Worm (Caenorhabditis elegans) whole organism, late embryonic: ENCODE results near the gene F01D5.7.
"Not testable (repeated sequence)": the region's sequence is repeated elsewhere in the genome, so short reads cannot be mapped to it uniquely, and the experiment has no call there.

Experiments
- C38D4.7 ChIP-seq: fragments of 200-800 bp; sonication (Bioruptor generic); optimal IDR thresholded peaks from 2 replicates; lab custom pipeline; 2018; ENCODE audit warnings: mild to moderate bottlenecking, missing genetic modification characterization, moderate library complexity, missing compliant biosample characterization
- K02D7.2 ChIP-seq: sonication (generic microtip); optimal IDR thresholded peaks from 2 replicates; lab custom pipeline; 2017; ENCODE audit warnings: mild to moderate bottlenecking, missing genetic modification characterization, missing compliant biosample characterization
- T23F11.4 ChIP-seq: fragments of 200-800 bp; sonication (Bioruptor generic); optimal IDR thresholded peaks from 2 replicates; lab custom pipeline; 2018; ENCODE audit warnings: mild to moderate bottlenecking, missing genetic modification characterization, missing compliant biosample characterization
- ahr-1 ChIP-seq: sonication (generic microtip); optimal IDR thresholded peaks from 2 replicates; lab custom pipeline; 2016; ENCODE audit warnings: missing genetic modification characterization, missing compliant biosample characterization
- ama-1 ChIP-seq: fragments of 150-350 bp; optimal IDR thresholded peaks from 2 replicates; lab custom pipeline; 2014
- ceh-14 ChIP-seq: sonication (generic microtip); optimal IDR thresholded peaks from 2 replicates; lab custom pipeline; 2016; ENCODE audit warnings: missing genotype, missing genetic modification characterization, missing compliant biosample characterization
- ceh-18 ChIP-seq: sonication (generic microtip); optimal IDR thresholded peaks from 2 replicates; lab custom pipeline; 2016; ENCODE audit warnings: missing genetic modification characterization, missing compliant biosample characterization
- ceh-24 ChIP-seq: sonication (generic microtip); optimal IDR thresholded peaks from 2 replicates; lab custom pipeline; 2016; ENCODE audit warnings: mild to moderate bottlenecking, missing genetic modification characterization, missing compliant biosample characterization
- ceh-34 ChIP-seq: sonication (generic microtip); optimal IDR thresholded peaks from 2 replicates; lab custom pipeline; 2016; ENCODE audit warnings: mild to moderate bottlenecking, missing genetic modification characterization, missing compliant biosample characterization
- ceh-45 ChIP-seq: fragments of 200-800 bp; sonication (Bioruptor generic); IDR thresholded peaks from 2 replicates; pipeline ENCODE4 v1.3.6; 2022; ENCODE audit warnings: missing genetic modification reagents, missing genetic modification characterization, missing compliant biosample characterization
- ceh-6 ChIP-seq: fragments of 200-800 bp; sonication (Bioruptor generic); optimal IDR thresholded peaks from 2 replicates; lab custom pipeline; 2018; ENCODE audit warnings: mild to moderate bottlenecking, missing genetic modification characterization, missing compliant biosample characterization
- ceh-9 ChIP-seq: sonication (generic microtip); optimal IDR thresholded peaks from 2 replicates; lab custom pipeline; 2016; ENCODE audit warnings: mild to moderate bottlenecking, missing genetic modification characterization, inconsistent platforms, missing compliant biosample characterization
- che-1 ChIP-seq: sonication (generic microtip); optimal IDR thresholded peaks from 2 replicates; lab custom pipeline; 2016; ENCODE audit warnings: mild to moderate bottlenecking, missing genetic modification characterization, missing compliant biosample characterization
- dmd-4 ChIP-seq: sonication (generic microtip); optimal IDR thresholded peaks from 2 replicates; lab custom pipeline; 2016; ENCODE audit warnings: borderline replicate concordance, missing genetic modification characterization, missing compliant biosample characterization
- dve-1 ChIP-seq: sonication (generic microtip); optimal IDR thresholded peaks from 2 replicates; lab custom pipeline; 2017; ENCODE audit warnings: antibody characterized with exemption, mild to moderate bottlenecking, missing genetic modification characterization, missing compliant biosample characterization
- elt-2 ChIP-seq: sonication (generic microtip); optimal IDR thresholded peaks from 2 replicates; lab custom pipeline; 2016; ENCODE audit warnings: missing genetic modification reagents, missing genetic modification characterization, missing compliant biosample characterization
- elt-4 ChIP-seq: sonication (generic microtip); optimal IDR thresholded peaks from 2 replicates; lab custom pipeline; 2016; ENCODE audit warnings: missing genetic modification characterization, missing compliant biosample characterization
- ets-4 ChIP-seq: sonication (generic microtip); optimal IDR thresholded peaks from 2 replicates; lab custom pipeline; 2016; ENCODE audit warnings: missing genetic modification characterization, missing compliant biosample characterization
- fax-1 ChIP-seq: sonication (generic microtip); optimal IDR thresholded peaks from 2 replicates; lab custom pipeline; 2016; ENCODE audit warnings: missing genotype, missing genetic modification characterization, missing compliant biosample characterization
- fkh-10 ChIP-seq: fragments of 150-350 bp; optimal IDR thresholded peaks from 2 replicates; lab custom pipeline; 2014; ENCODE audit warnings: missing biosample characterization, missing genetic modification reagents, missing genetic modification characterization
- gmeb-2 ChIP-seq: sonication (generic microtip); optimal IDR thresholded peaks from 2 replicates; lab custom pipeline; 2016; ENCODE audit warnings: missing genetic modification characterization, inconsistent platforms, missing compliant biosample characterization
- hlh-13 ChIP-seq: fragments of 200-800 bp; sonication (Bioruptor generic); optimal IDR thresholded peaks from 2 replicates; lab custom pipeline; 2018; ENCODE audit warnings: mild to moderate bottlenecking, missing genetic modification characterization, missing compliant biosample characterization
- hlh-30 ChIP-seq: sonication (generic microtip); optimal IDR thresholded peaks from 2 replicates; lab custom pipeline; 2017; ENCODE audit warnings: antibody characterized with exemption, missing genetic modification characterization, missing compliant biosample characterization; ENCODE audit not compliant: insufficient read depth
- lin-11 ChIP-seq: fragments of 200-800 bp; sonication (Bioruptor generic); optimal IDR thresholded peaks from 2 replicates; lab custom pipeline; 2018; ENCODE audit warnings: mild to moderate bottlenecking, missing genetic modification characterization, missing compliant biosample characterization
- madf-2 ChIP-seq: sonication (generic microtip); optimal IDR thresholded peaks from 2 replicates; lab custom pipeline; 2017; ENCODE audit warnings: missing genetic modification characterization, missing compliant biosample characterization
- mec-3 ChIP-seq: sonication (generic microtip); optimal IDR thresholded peaks from 2 replicates; lab custom pipeline; 2016; ENCODE audit warnings: borderline replicate concordance, missing genetic modification characterization, missing compliant biosample characterization
- nhr-11 ChIP-seq: fragments of 150-350 bp; optimal IDR thresholded peaks from 2 replicates; lab custom pipeline; 2014; ENCODE audit warnings: missing biosample characterization, missing genetic modification characterization
- odd-2 ChIP-seq: sonication (generic microtip); optimal IDR thresholded peaks from 2 replicates; lab custom pipeline; 2017; ENCODE audit warnings: antibody characterized with exemption, mild to moderate bottlenecking, missing genetic modification characterization, missing compliant biosample characterization
- pha-2 ChIP-seq: sonication (generic microtip); optimal IDR thresholded peaks from 2 replicates; lab custom pipeline; 2017; ENCODE audit warnings: mild to moderate bottlenecking, missing genetic modification characterization, missing compliant biosample characterization
- pqm-1 ChIP-seq: sonication (generic microtip); optimal IDR thresholded peaks from 2 replicates; lab custom pipeline; 2016; ENCODE audit warnings: missing genetic modification characterization, missing compliant biosample characterization
- sdc-2 ChIP-seq: sonication (generic microtip); optimal IDR thresholded peaks from 2 replicates; lab custom pipeline; 2016; ENCODE audit warnings: missing genotype, missing genetic modification characterization, missing compliant biosample characterization
- sox-4 ChIP-seq: sonication (generic microtip); optimal IDR thresholded peaks from 2 replicates; lab custom pipeline; 2017; ENCODE audit warnings: mild to moderate bottlenecking, missing genetic modification characterization, inconsistent platforms, missing compliant biosample characterization
- syd-9 ChIP-seq: sonication (generic microtip); optimal IDR thresholded peaks from 2 replicates; lab custom pipeline; 2016; ENCODE audit warnings: mild to moderate bottlenecking, missing genetic modification characterization, moderate library complexity, missing compliant biosample characterization
- tbx-2 ChIP-seq: sonication (generic microtip); optimal IDR thresholded peaks from 2 replicates; lab custom pipeline; 2016; ENCODE audit warnings: missing genetic modification characterization, missing compliant biosample characterization
- tbx-7 ChIP-seq: sonication (generic microtip); optimal IDR thresholded peaks from 2 replicates; lab custom pipeline; 2016; ENCODE audit warnings: missing genotype, missing genetic modification characterization, missing compliant biosample characterization
- ttx-3 ChIP-seq: sonication (generic microtip); optimal IDR thresholded peaks from 2 replicates; lab custom pipeline; 2016; ENCODE audit warnings: missing genetic modification reagents, missing genetic modification characterization, missing compliant biosample characterization
- unc-42 ChIP-seq: sonication (generic microtip); optimal IDR thresholded peaks from 2 replicates; lab custom pipeline; 2016; ENCODE audit warnings: missing genotype, missing genetic modification characterization, missing compliant biosample characterization
- unc-86 ChIP-seq: sonication (generic microtip); optimal IDR thresholded peaks from 2 replicates; lab custom pipeline; 2016; ENCODE audit warnings: missing genetic modification characterization, missing compliant biosample characterization
- zip-5 ChIP-seq: sonication (generic microtip); optimal IDR thresholded peaks from 2 replicates; lab custom pipeline; 2016; ENCODE audit warnings: missing genetic modification characterization, missing compliant biosample characterization

The F01D5.7 gene

DNA sequence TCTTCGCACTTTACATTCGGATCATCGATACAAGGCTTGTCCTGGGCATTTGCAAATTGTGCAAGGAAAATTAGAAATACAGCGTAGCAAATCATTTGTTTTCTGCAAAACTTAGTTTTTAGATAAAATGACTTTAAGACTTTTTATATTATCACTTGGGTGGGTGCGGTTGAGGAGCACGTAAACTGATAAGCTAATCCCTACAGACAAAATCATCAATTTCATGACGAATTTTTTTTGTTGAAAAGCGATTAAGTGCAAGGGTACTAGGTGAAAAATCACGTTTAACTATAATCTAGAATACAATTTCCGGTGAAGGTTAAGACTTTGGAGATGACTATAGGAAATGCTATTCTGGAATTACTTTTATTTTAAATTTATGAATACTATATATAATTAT lies 11.0 kb upstream of the F01D5.7 start, which contains the start of gene F01D5.1:
Gene F01D5.1 (minus strand): TSS at position 105 of the 400 bp plus-strand sequence.
- TF ChIP-seq ahr-1 (no peak), fkh-10 (no peak), pqm-1 (no peak), che-1 (no peak), hlh-30 (no peak), C38D4.7 (no peak), elt-2 (tag; lab: Kevin White, UChicago) (no peak), K02D7.2 (tag; lab: Kevin White, UChicago) (no peak), mec-3 (tag; lab: Kevin White, UChicago) (no peak), ttx-3 (tag; lab: Kevin White, UChicago) (no peak), T23F11.4 (GFP tag; lab: Kevin White, UChicago) (no peak), fax-1 (no peak), tbx-7 (tag; lab: Kevin White, UChicago) (no peak), syd-9 (tag; lab: Kevin White, UChicago) (no peak), pha-2 (tag; lab: Kevin White, UChicago) (no peak), ceh-18 (no peak), gmeb-2 (tag; lab: Kevin White, UChicago) (no peak), unc-42 (no peak)

DNA sequence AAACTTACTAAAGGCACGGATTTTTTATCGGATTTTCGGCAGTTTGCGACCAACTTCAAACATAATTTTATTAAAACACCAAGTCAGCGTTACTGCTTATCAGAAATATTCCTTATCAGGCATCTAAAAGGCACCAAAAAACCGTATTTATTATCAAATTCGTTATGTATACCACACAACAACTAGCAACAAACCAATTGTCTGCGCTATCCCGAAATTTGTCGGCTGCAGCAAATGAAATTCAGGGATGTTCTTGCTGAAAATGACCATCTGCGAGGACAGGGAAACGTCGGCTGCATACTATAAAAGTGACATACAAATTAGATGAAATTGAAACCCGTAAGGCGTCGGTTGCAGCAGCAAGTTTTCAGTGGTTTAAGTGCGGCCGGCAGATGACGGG lies 10.5 kb upstream of the F01D5.7 start:
- TF ChIP-seq zip-5 (tag; lab: Kevin White, UChicago): no peak
- TF ChIP-seq elt-2 (tag; lab: Kevin White, UChicago): peak; percentile 13

DNA sequence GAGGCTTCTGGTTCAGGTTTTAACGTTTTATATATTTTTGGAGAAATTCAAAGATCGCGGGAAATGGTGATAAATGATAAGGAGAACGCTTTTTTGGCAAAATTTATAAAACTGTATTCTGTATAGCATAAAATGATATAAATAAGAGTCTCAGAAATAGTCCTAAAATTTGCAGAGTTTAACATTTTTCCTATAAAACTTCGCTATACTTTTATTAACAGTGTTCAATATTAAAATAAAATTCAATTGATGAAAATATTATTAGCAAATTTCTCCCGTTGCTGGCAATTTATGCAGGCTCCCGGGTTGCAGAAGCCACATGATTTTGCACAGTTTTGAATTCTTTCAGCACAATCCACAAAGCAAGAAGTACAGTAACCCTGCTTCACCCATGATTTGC lies 9.5 kb upstream of the F01D5.7 start, which contains the start of gene F01D5.2:
Gene F01D5.2 (minus strand): TSS at position 101 of the 400 bp plus-strand sequence.
- no peak for TF ChIP-seq unc-86
- TF ChIP-seq elt-4 (tag; lab: Kevin White, UChicago): no peak
- no peak for TF ChIP-seq madf-2 (tag; lab: Kevin White, UChicago)
- TF ChIP-seq tbx-2: no peak
- TF ChIP-seq zip-5 (tag; lab: Kevin White, UChicago): no peak
- no peak for TF ChIP-seq ceh-9
- no peak for TF ChIP-seq ttx-3 (tag; lab: Kevin White, UChicago)
- no peak for TF ChIP-seq C38D4.7
- TF ChIP-seq nhr-11 (tag; lab: Kevin White, UChicago): no peak
- TF ChIP-seq hlh-30: no peak
- TF ChIP-seq ceh-6 (GFP tag; lab: Kevin White, UChicago): no peak
- no peak for TF ChIP-seq lin-11
- no peak for TF ChIP-seq ceh-24
- no peak for TF ChIP-seq ceh-34
- no peak for TF ChIP-seq fax-1
- TF ChIP-seq ets-4 (tag; lab: Kevin White, UChicago): no peak
- TF ChIP-seq, all 69 proteins: peak for 0

DNA sequence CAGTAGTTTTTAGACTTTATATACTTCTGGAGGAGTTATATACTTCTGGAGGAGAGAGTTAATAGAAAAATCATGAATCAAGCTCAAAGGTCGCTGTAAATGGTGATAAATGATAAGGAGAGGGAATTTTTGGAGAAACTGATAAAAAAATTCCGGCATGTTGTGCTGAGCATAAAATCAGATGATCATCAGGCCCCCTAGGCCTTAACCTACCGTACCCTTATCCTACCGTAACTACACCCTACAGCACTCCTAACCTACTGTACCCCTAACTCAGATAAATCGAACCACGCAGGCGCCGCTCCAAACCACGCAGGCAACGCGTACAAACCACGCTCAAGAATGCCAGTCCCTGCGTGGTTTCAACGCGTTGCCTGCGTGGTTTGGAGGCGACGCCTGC lies 8.4 kb upstream of the F01D5.7 start, which contains the start of gene F01D5.3:
Gene F01D5.3 (minus strand): TSS at position 101 of the 400 bp plus-strand sequence.
- not testable (repeated sequence) for TF ChIP-seq ceh-14 (tag; lab: Kevin White, UChicago); dmd-4; odd-2 (tag; lab: Kevin White, UChicago)

DNA sequence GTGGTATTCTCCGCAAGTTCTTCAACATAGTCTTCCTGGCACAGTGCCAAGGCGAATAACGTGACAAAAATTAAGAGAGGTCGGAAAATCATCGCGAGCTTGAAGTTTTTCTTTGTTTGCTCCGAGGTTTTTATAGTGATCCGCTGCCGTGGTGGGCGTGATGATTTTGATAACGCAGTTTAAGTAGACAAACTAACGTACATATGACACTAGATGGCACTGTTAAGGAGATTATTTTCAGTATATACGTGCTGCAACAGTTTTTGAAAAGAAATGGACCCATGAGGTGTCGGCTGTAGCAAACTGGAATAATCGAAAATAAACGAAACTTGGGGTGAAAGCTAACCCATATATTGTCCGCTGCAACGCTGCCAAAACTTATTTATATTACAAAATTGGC lies 6.3 kb upstream of the F01D5.7 start, which contains the start of gene F01D5.5:
Gene F01D5.5 (minus strand): TSS at position 101 of the 400 bp plus-strand sequence.
- TF ChIP-seq ceh-45 (GFP tag; lab: Robert Waterston, UW) (no peak), ama-1 (lab: Kevin White, UChicago) (no peak), K02D7.2 (tag; lab: Kevin White, UChicago) (no peak), ceh-14 (tag; lab: Kevin White, UChicago) (no peak), sdc-2 (no peak), dve-1 (tag; lab: Kevin White, UChicago) (no peak), madf-2 (tag; lab: Kevin White, UChicago) (no peak), ceh-6 (GFP tag; lab: Kevin White, UChicago) (no peak), che-1 (no peak), C38D4.7 (no peak), hlh-13 (GFP tag; lab: Kevin White, UChicago) (no peak), ttx-3 (tag; lab: Kevin White, UChicago) (no peak), sox-4 (tag; lab: Kevin White, UChicago) (no peak)
